Fruit fly (Drosophila melanogaster) whole organism, wandering third instar larva: ENCODE results near the gene CG12301.

ENCODE experiments used
- CG32264 ChIP-seq: fragments of 200-800 bp; sonication (Bioruptor generic); optimal IDR thresholded peaks from 2 replicates; lab custom pipeline; 2016; ENCODE audit warnings: missing biosample characterization, missing genetic modification characterization
- CG9705 ChIP-seq: fragments of 200-800 bp; sonication (Bioruptor generic); optimal IDR thresholded peaks from 2 replicates; lab custom pipeline; 2018; ENCODE audit warnings: missing biosample characterization, mild to moderate bottlenecking, missing genetic modification characterization
- CrebA ChIP-seq: fragments of 200-800 bp; sonication (Bioruptor generic); optimal IDR thresholded peaks from 2 replicates; lab custom pipeline; 2016; ENCODE audit warnings: missing biosample characterization, mild to moderate bottlenecking, missing genetic modification characterization, borderline replicate concordance
- Dif ChIP-seq: fragments of 200-275, 200-300 bp; sonication (Bioruptor generic); optimal IDR thresholded peaks from 2 replicates; lab custom pipeline; 2018; ENCODE audit warnings: missing biosample characterization, missing genetic modification characterization; ENCODE audit not compliant: partially characterized antibody
- GATAd ChIP-seq: sonication (Bioruptor generic); optimal IDR thresholded peaks from 2 replicates; lab custom pipeline; 2016; ENCODE audit warnings: missing biosample characterization, missing genetic modification characterization
- HLH106 ChIP-seq: fragments of 200-800 bp; optimal IDR thresholded peaks from 3 replicates; lab custom pipeline; 2019; ENCODE audit warnings: missing biosample characterization, mild to moderate bottlenecking, missing genetic modification characterization, moderate library complexity
- Hnf4 ChIP-seq: fragments of 200-800 bp; sonication (Bioruptor generic); optimal IDR thresholded peaks from 2 replicates; lab custom pipeline; 2016; ENCODE audit warnings: missing biosample characterization, mild to moderate bottlenecking, missing genetic modification characterization
- Hr78 ChIP-seq: fragments of >200 bp; optimal IDR thresholded peaks from 2 replicates; lab custom pipeline; 2017; ENCODE audit warnings: missing biosample characterization, missing genetic modification characterization
- Hr83 ChIP-seq: fragments of 200-300 bp; sonication (Bioruptor generic); optimal IDR thresholded peaks from 2 replicates; lab custom pipeline; 2016; ENCODE audit warnings: missing biosample characterization, mild to moderate bottlenecking, missing genetic modification characterization, moderate library complexity; ENCODE audit not compliant: poor library complexity, severe bottlenecking
- Jra ChIP-seq: sonication (Bioruptor generic); optimal IDR thresholded peaks from 2 replicates; lab custom pipeline; 2016; ENCODE audit warnings: missing biosample characterization, missing genetic modification characterization
- Mio ChIP-seq: sonication (Bioruptor generic); optimal IDR thresholded peaks from 2 replicates; lab custom pipeline; 2016; ENCODE audit warnings: missing biosample characterization, missing genetic modification characterization
- Myc ChIP-seq: fragments of >200 bp; optimal IDR thresholded peaks from 2 replicates; lab custom pipeline; 2017
- N ChIP-seq: fragments of >200 bp; optimal IDR thresholded peaks from 2 replicates; lab custom pipeline; 2018; ENCODE audit warnings: missing biosample characterization, missing external identifiers, missing genetic modification characterization
- Sp1 ChIP-seq: fragments of 200-800 bp; sonication (Bioruptor generic); optimal IDR thresholded peaks from 3 replicates; lab custom pipeline; 2019; ENCODE audit warnings: missing biosample characterization, mild to moderate bottlenecking, missing genetic modification characterization, moderate library complexity
- Vsx2 ChIP-seq: fragments of 200-300, 225-300 bp; sonication (Bioruptor generic); optimal IDR thresholded peaks from 2 replicates; lab custom pipeline; 2018; ENCODE audit warnings: missing biosample characterization, missing genetic modification characterization; ENCODE audit not compliant: partially characterized antibody
- br ChIP-seq: fragments of 200-800 bp; sonication (Bioruptor generic); optimal IDR thresholded peaks from 2 replicates; lab custom pipeline; 2016; ENCODE audit warnings: missing biosample characterization, missing genetic modification characterization
- brk ChIP-seq: fragments of 200-800 bp; sonication (Bioruptor generic); optimal IDR thresholded peaks from 2 replicates; lab custom pipeline; 2016; ENCODE audit warnings: missing biosample characterization, mild to moderate bottlenecking, missing genetic modification characterization
- dl ChIP-seq, 2 experiments: fragments of 175-275, 200-275 bp in 1 of 2; fragments of 200-275 bp in 1 of 2; sonication (Bioruptor generic); optimal IDR thresholded peaks; lab custom pipeline; 2018; ENCODE audit warnings: mild to moderate bottlenecking in 2 of 2, missing biosample characterization in 2 of 2, missing genetic modification characterization in 2 of 2, moderate library complexity in 2 of 2; ENCODE audit not compliant: partially characterized antibody in 2 of 2, insufficient read depth in 1 of 2
- dmrt93B ChIP-seq: fragments of 200-800 bp; sonication (Bioruptor generic); optimal IDR thresholded peaks from 2 replicates; lab custom pipeline; 2018; ENCODE audit warnings: missing biosample characterization, mild to moderate bottlenecking, missing genetic modification characterization
- dsf ChIP-seq: sonication (Bioruptor generic); optimal IDR thresholded peaks from 2 replicates; lab custom pipeline; 2016; ENCODE audit warnings: missing biosample characterization, missing genetic modification characterization, borderline replicate concordance
- ey ChIP-seq: fragments of 200-800 bp; sonication (Bioruptor generic); optimal IDR thresholded peaks from 2 replicates; lab custom pipeline; 2016; ENCODE audit warnings: missing biosample characterization, missing genetic modification characterization
- foxo ChIP-seq, 2 experiments: fragments of 200-800 bp; sonication (Bioruptor generic); optimal IDR thresholded peaks; 2 replicates in 1 of 2; 3 replicates in 1 of 2; lab custom pipeline; 2016 to 2017; ENCODE audit warnings: missing biosample characterization in 2 of 2, missing genetic modification characterization in 2 of 2
- h ChIP-seq: fragments of 200-800 bp; sonication (Bioruptor generic); optimal IDR thresholded peaks from 3 replicates; lab custom pipeline; 2016; ENCODE audit warnings: missing biosample characterization, mild to moderate bottlenecking, missing genetic modification characterization
- psq ChIP-seq: fragments of 200-800 bp; sonication (Bioruptor generic); optimal IDR thresholded peaks from 3 replicates; lab custom pipeline; 2017; ENCODE audit warnings: missing biosample characterization, mild to moderate bottlenecking, missing genetic modification characterization, moderate library complexity
- rgr ChIP-seq: fragments of 200-800 bp; sonication (Bioruptor generic); optimal IDR thresholded peaks from 3 replicates; lab custom pipeline; 2016; ENCODE audit warnings: missing biosample characterization, mild to moderate bottlenecking, missing genetic modification characterization
- tai ChIP-seq: sonication (Bioruptor generic); optimal IDR thresholded peaks from 2 replicates; lab custom pipeline; 2016; ENCODE audit warnings: missing biosample characterization, missing genetic modification characterization
- woc ChIP-seq: sonication (Bioruptor generic); optimal IDR thresholded peaks from 2 replicates; lab custom pipeline; 2016; ENCODE audit warnings: missing biosample characterization, mild to moderate bottlenecking, missing genetic modification characterization

The CG12301 gene

dm6 chr3L:15588514-15589138 is 8.0 kb downstream of the CG12301 start, which contains the start of gene RhoGAP71E (continued):
- TF ChIP-seq psq, result peak; percentile 97

DNA sequence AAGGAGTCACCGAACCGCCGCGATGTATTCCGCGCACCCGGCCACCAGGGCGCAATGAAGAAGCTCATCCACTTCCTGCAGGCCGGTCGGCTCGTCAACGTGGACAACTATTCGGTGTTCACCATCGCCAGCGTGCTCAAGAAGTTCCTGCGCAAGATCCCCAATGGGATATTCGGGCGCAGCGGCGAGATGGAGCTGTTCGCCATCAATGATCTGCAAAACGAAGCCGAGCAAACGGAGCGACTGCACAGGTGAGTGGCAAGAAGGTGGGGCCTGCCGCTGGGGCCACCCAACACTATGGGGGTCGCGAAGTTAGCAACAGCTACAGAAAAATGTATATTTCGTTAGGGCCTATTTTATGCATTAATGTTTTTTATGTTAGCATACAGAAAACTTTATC is 9.1 kb downstream of the CG12301 start:
- TF ChIP-seq brk (GFP tag; lab: Kevin White, UChicago), result no peak

DNA sequence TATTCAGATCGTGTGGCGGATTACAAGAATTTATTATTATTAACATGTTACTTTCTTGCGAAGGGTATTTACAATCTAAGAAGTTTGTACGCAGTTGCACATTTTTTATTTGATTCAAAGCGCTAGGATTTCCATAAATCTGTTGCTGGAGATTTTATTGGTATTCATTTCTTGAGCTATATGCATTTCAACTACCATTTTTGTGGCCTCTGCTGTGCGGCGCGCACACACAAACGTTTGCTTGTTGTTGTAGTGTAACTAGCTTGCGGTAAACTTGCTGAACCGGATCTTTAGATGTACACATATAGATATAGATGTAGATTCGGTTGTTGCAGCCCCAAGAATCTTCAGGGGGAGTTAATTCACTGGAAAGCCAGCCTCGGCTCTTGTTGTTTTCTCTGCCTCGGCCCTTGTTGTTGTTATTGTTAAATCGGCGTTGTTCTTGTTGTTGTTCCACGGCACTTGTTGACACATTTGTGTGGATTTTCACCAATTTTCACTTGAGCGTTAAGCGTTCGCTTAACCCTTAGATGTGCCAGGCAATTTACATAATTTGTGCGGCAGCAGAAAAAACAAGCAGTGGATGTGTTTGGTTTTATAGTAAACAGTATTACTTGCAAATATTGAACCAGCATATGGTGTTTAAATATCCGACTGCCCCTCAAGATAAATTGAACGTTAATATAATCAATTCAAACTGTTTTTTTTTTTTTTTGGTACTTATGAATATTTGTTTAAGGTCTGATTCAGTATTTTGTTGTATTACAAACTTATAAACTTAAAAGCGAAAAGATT is 10.4 kb downstream of the CG12301 start:
- TF ChIP-seq Hr83 (GFP tag; lab: Kevin White, UChicago) (no peak), HLH106 (tag; lab: Kevin White, UChicago) (no peak), dmrt93B (GFP tag; lab: Kevin White, UChicago) (no peak), CG9705 (no peak), Sp1 (no peak), dsf (no peak), dl (GFP tag; optimal IDR thresholded peaks at IDR 0.05; lab: Kevin White, UChicago; ENCODE audit: insufficient read depth in 1 of 2, partially characterized antibody in 2 of 2) (no peak), Jra (GFP tag; lab: Kevin White, UChicago) (no peak), foxo (GFP tag; optimal IDR thresholded peaks at IDR 0.05; lab: Kevin White, UChicago) (no peak), br (GFP tag; lab: Kevin White, UChicago) (no peak), tai (GFP tag; lab: Kevin White, UChicago) (no peak), rgr (no peak), Mio (GFP tag; lab: Kevin White, UChicago) (no peak)
- TF ChIP-seq, all 38 proteins: peak for 0

DNA sequence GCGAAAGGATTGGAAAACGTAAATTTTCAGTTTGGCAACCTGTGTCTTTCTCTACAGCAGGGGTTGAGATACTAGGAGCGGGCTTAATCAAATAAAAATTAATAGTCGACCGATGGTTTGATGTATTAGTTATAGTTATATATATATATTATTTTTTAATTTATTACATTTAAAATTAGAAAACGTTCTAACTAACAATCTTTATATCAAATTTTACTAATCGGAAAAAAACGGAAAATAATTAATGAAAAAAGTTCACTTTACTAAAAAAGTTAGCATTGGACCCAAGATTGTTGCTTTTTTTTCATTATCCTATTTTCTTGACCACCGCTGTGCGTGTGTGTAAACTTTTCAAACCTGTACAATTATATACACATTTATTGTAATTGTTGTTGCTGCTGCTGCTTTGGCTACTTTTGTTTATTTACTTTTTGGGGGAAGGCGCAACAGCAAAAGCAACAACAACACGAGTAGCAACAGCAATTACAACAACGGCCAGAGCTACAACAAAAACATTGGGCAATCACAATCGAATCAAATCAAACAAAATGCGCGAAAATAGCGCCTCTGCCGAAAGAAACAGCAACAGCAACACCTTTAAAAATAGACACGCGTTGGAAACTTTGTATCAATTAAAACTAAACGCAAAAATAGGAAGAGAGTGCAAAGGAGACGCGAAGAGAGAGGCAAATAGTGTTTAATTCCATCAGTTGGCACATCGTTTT is 12.1 kb downstream of the CG12301 start:
- TF ChIP-seq Myc (lab: Kevin White, UChicago), result no peak
- peak; percentile 19 for TF ChIP-seq HLH106 (tag; lab: Kevin White, UChicago)

- TF ChIP-seq Mio (GFP tag; lab: Kevin White, UChicago), result no peak
- no peak for TF ChIP-seq N (GFP tag; lab: Kevin White, UChicago)
- no peak for TF ChIP-seq ey (GFP tag; lab: Kevin White, UChicago)
- TF ChIP-seq Hr78 (GFP tag; lab: Kevin White, UChicago), result no peak
- no peak for TF ChIP-seq CrebA
- TF ChIP-seq woc (GFP tag; lab: Kevin White, UChicago), result no peak
- no peak for TF ChIP-seq Myc (lab: Kevin White, UChicago)
- TF ChIP-seq Hr83 (GFP tag; lab: Kevin White, UChicago), result no peak
- TF ChIP-seq Dif, result no peak
- no peak for TF ChIP-seq h (GFP tag; lab: Kevin White, UChicago)
- TF ChIP-seq Vsx2 (GFP tag; lab: Kevin White, UChicago), result no peak
- no peak for TF ChIP-seq Hnf4 (GFP tag; lab: Kevin White, UChicago)
- TF ChIP-seq Jra (GFP tag; lab: Kevin White, UChicago), result no peak
- TF ChIP-seq CG32264 (GFP tag; lab: Kevin White, UChicago), result no peak
- TF ChIP-seq HLH106 (tag; lab: Kevin White, UChicago), result no peak
- no peak for TF ChIP-seq CG9705
- no peak for TF ChIP-seq GATAd (GFP tag; lab: Kevin White, UChicago)
- TF ChIP-seq, all 38 proteins: peak for 0
Measured at dm6 chr3L:15593399-15593798, 12.8 kb downstream of the CG12301 start.
